Worm (Caenorhabditis elegans) whole organism, late embryonic: Measurements from ENCODE around the gene col-142.

ENCODE experiments used
- F13H6.1 ChIP-seq: sonication (generic microtip); optimal IDR thresholded peaks from 2 replicates; lab custom pipeline; 2016; ENCODE audit warnings: missing genetic modification characterization, missing compliant biosample characterization
- K02D7.2 ChIP-seq: sonication (generic microtip); optimal IDR thresholded peaks from 2 replicates; lab custom pipeline; 2017; ENCODE audit warnings: mild to moderate bottlenecking, missing genetic modification characterization, missing compliant biosample characterization
- T23F11.4 ChIP-seq: fragments of 200-800 bp; sonication (Bioruptor generic); optimal IDR thresholded peaks from 2 replicates; lab custom pipeline; 2018; ENCODE audit warnings: mild to moderate bottlenecking, missing genetic modification characterization, missing compliant biosample characterization
- ahr-1 ChIP-seq: sonication (generic microtip); optimal IDR thresholded peaks from 2 replicates; lab custom pipeline; 2016; ENCODE audit warnings: missing genetic modification characterization, missing compliant biosample characterization
- ama-1 ChIP-seq: fragments of 150-350 bp; optimal IDR thresholded peaks from 2 replicates; lab custom pipeline; 2014
- ceh-14 ChIP-seq: sonication (generic microtip); optimal IDR thresholded peaks from 2 replicates; lab custom pipeline; 2016; ENCODE audit warnings: missing genotype, missing genetic modification characterization, missing compliant biosample characterization
- ceh-18 ChIP-seq: sonication (generic microtip); optimal IDR thresholded peaks from 2 replicates; lab custom pipeline; 2016; ENCODE audit warnings: missing genetic modification characterization, missing compliant biosample characterization
- ceh-2 ChIP-seq: sonication (generic microtip); optimal IDR thresholded peaks from 2 replicates; lab custom pipeline; 2016; ENCODE audit warnings: missing genotype, missing genetic modification characterization, missing compliant biosample characterization
- ceh-22 ChIP-seq: sonication (generic microtip); optimal IDR thresholded peaks from 2 replicates; lab custom pipeline; 2017; ENCODE audit warnings: missing biosample characterization, missing genetic modification characterization
- ceh-24 ChIP-seq: sonication (generic microtip); optimal IDR thresholded peaks from 2 replicates; lab custom pipeline; 2016; ENCODE audit warnings: mild to moderate bottlenecking, missing genetic modification characterization, missing compliant biosample characterization
- ceh-30 ChIP-seq: fragments of 150-350 bp; optimal IDR thresholded peaks from 2 replicates; lab custom pipeline; 2014; ENCODE audit warnings: missing biosample characterization, missing genetic modification characterization
- ceh-31 ChIP-seq: sonication (generic microtip); optimal IDR thresholded peaks from 2 replicates; lab custom pipeline; 2016; ENCODE audit warnings: missing genetic modification characterization, missing compliant biosample characterization
- ceh-34 ChIP-seq: sonication (generic microtip); optimal IDR thresholded peaks from 2 replicates; lab custom pipeline; 2016; ENCODE audit warnings: mild to moderate bottlenecking, missing genetic modification characterization, missing compliant biosample characterization
- che-1 ChIP-seq: sonication (generic microtip); optimal IDR thresholded peaks from 2 replicates; lab custom pipeline; 2016; ENCODE audit warnings: mild to moderate bottlenecking, missing genetic modification characterization, missing compliant biosample characterization
- elt-2 ChIP-seq: sonication (generic microtip); optimal IDR thresholded peaks from 2 replicates; lab custom pipeline; 2016; ENCODE audit warnings: missing genetic modification reagents, missing genetic modification characterization, missing compliant biosample characterization
- eyg-1 ChIP-seq: sonication (generic microtip); optimal IDR thresholded peaks from 2 replicates; lab custom pipeline; 2016; ENCODE audit warnings: missing genotype, missing genetic modification characterization, missing compliant biosample characterization
- fax-1 ChIP-seq: sonication (generic microtip); optimal IDR thresholded peaks from 2 replicates; lab custom pipeline; 2016; ENCODE audit warnings: missing genotype, missing genetic modification characterization, missing compliant biosample characterization
- fkh-10 ChIP-seq: fragments of 150-350 bp; optimal IDR thresholded peaks from 2 replicates; lab custom pipeline; 2014; ENCODE audit warnings: missing biosample characterization, missing genetic modification reagents, missing genetic modification characterization
- fkh-6 ChIP-seq: sonication (generic microtip); optimal IDR thresholded peaks from 2 replicates; lab custom pipeline; 2016; ENCODE audit warnings: missing genetic modification characterization, missing compliant biosample characterization
- hlh-13 ChIP-seq: fragments of 200-800 bp; sonication (Bioruptor generic); optimal IDR thresholded peaks from 2 replicates; lab custom pipeline; 2018; ENCODE audit warnings: mild to moderate bottlenecking, missing genetic modification characterization, missing compliant biosample characterization
- hlh-8 ChIP-seq: sonication (generic microtip); optimal IDR thresholded peaks from 2 replicates; lab custom pipeline; 2016; ENCODE audit warnings: missing genotype, missing genetic modification characterization, missing compliant biosample characterization
- madf-2 ChIP-seq: sonication (generic microtip); optimal IDR thresholded peaks from 2 replicates; lab custom pipeline; 2017; ENCODE audit warnings: missing genetic modification characterization, missing compliant biosample characterization
- mec-3 ChIP-seq: sonication (generic microtip); optimal IDR thresholded peaks from 2 replicates; lab custom pipeline; 2016; ENCODE audit warnings: borderline replicate concordance, missing genetic modification characterization, missing compliant biosample characterization
- npax-4 ChIP-seq: sonication (generic microtip); optimal IDR thresholded peaks from 2 replicates; lab custom pipeline; 2016; ENCODE audit warnings: missing genetic modification characterization, missing compliant biosample characterization
- odd-2 ChIP-seq: sonication (generic microtip); optimal IDR thresholded peaks from 2 replicates; lab custom pipeline; 2017; ENCODE audit warnings: antibody characterized with exemption, mild to moderate bottlenecking, missing genetic modification characterization, missing compliant biosample characterization
- pag-3 ChIP-seq: sonication (generic microtip); optimal IDR thresholded peaks from 2 replicates; lab custom pipeline; 2016; ENCODE audit warnings: missing compliant biosample characterization, missing genetic modification characterization, borderline replicate concordance
- pha-4 ChIP-seq: fragments of 150-350 bp; optimal IDR thresholded peaks from 2 replicates; lab custom pipeline; 2018; ENCODE audit warnings: missing biosample characterization, missing genetic modification reagents, missing genetic modification characterization
- pros-1 ChIP-seq: fragments of 150-350 bp; optimal IDR thresholded peaks from 2 replicates; lab custom pipeline; 2014; ENCODE audit warnings: missing biosample characterization, missing genetic modification reagents, missing genetic modification characterization
- sdc-2 ChIP-seq: sonication (generic microtip); optimal IDR thresholded peaks from 2 replicates; lab custom pipeline; 2016; ENCODE audit warnings: missing genotype, missing genetic modification characterization, missing compliant biosample characterization
- sox-4 ChIP-seq: sonication (generic microtip); optimal IDR thresholded peaks from 2 replicates; lab custom pipeline; 2017; ENCODE audit warnings: mild to moderate bottlenecking, missing genetic modification characterization, inconsistent platforms, missing compliant biosample characterization
- syd-9 ChIP-seq: sonication (generic microtip); optimal IDR thresholded peaks from 2 replicates; lab custom pipeline; 2016; ENCODE audit warnings: mild to moderate bottlenecking, missing genetic modification characterization, moderate library complexity, missing compliant biosample characterization
- tbx-7 ChIP-seq: sonication (generic microtip); optimal IDR thresholded peaks from 2 replicates; lab custom pipeline; 2016; ENCODE audit warnings: missing genotype, missing genetic modification characterization, missing compliant biosample characterization
- ttx-3 ChIP-seq: sonication (generic microtip); optimal IDR thresholded peaks from 2 replicates; lab custom pipeline; 2016; ENCODE audit warnings: missing genetic modification reagents, missing genetic modification characterization, missing compliant biosample characterization
- unc-3 ChIP-seq, 2 experiments: fragments of 200-800 bp in 1 of 2; sonication (Bioruptor generic) in 1 of 2; sonication (generic microtip) in 1 of 2; conservative IDR thresholded peaks in 1 of 2; optimal IDR thresholded peaks in 1 of 2; 2 replicates each; pipeline versions ENCODE4 v1.3.6 to Lab custom; 2016 to 2022; ENCODE audit warnings: missing compliant biosample characterization in 2 of 2, missing genetic modification characterization in 2 of 2, missing genetic modification reagents in 1 of 2
- unc-42 ChIP-seq: sonication (generic microtip); optimal IDR thresholded peaks from 2 replicates; lab custom pipeline; 2016; ENCODE audit warnings: missing genotype, missing genetic modification characterization, missing compliant biosample characterization
- zip-5 ChIP-seq: sonication (generic microtip); optimal IDR thresholded peaks from 2 replicates; lab custom pipeline; 2016; ENCODE audit warnings: missing genetic modification characterization, missing compliant biosample characterization

Gene col-142

DNA sequence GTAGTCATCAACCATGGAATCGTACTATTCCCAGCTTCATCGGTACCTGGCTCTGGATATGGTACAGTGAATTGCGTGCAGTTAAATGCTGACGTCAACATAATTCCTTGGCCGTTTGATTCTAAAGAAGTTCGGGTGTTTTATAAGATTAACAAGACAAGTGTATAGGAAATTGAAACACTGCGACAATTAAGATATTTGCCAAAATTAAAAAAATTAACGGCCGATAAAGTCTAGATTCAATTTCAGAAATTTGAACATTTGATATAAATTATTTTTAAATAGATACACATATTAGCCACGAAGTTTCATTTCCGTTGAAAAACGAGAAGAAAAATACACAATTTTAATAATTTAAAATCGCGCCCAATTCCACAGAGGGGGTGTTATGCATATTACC, 24.6 kb upstream of the col-142 start, which contains the start of gene dmsr-12:
TSS of gene dmsr-12 (minus strand) at position 101 of the 400 bp plus-strand sequence.
- TF ChIP-seq odd-2 (no peak), zip-5 (tag; lab: Kevin White, UChicago) (no peak), mec-3 (tag; lab: Kevin White, UChicago) (no peak), ceh-2 (tag; lab: Kevin White, UChicago) (no peak), ahr-1 (no peak), unc-3 (GFP tag; conservative IDR thresholded peaks at IDR 0.05; lab: Robert Waterston, UW) (no peak), unc-3 (tag; optimal IDR thresholded peaks at IDR 0.05; lab: Kevin White, UChicago) (no peak), syd-9 (tag; lab: Kevin White, UChicago) (no peak), che-1 (tag; lab: Kevin White, UChicago) (no peak), tbx-7 (tag; lab: Kevin White, UChicago) (no peak), ceh-31 (tag; lab: Kevin White, UChicago) (no peak), madf-2 (tag; lab: Kevin White, UChicago) (no peak), F13H6.1 (tag; lab: Kevin White, UChicago) (no peak), pha-4 (no peak), npax-4 (tag; lab: Kevin White, UChicago) (no peak), sox-4 (tag; lab: Kevin White, UChicago) (no peak), fax-1 (tag; lab: Kevin White, UChicago) (no peak), ceh-30 (tag; lab: Kevin White, UChicago) (no peak), ceh-34 (tag; lab: Kevin White, UChicago) (no peak)
- TF ChIP-seq, all 69 proteins: peak for 0

DNA sequence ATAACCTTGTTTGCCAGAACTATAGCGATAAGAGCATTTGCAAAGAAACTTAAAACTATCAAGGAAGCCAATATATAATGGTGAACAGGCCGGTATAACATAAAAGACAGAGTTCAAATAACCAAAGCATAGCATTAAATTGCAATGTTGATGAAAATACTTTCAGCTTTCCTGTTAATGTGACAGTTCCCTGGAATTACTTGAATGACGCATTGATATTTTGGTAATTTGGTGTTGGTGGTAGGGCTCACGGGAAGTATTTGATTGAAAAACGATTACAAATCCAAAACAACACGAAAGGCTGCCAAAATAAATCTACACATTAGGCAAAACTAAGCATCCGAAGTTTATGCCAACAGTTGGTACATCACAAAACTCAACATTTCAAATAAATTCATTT, 22.0 kb upstream of the col-142 start, which contains the start of gene dmsr-16:
TSS of gene dmsr-16 (minus strand) at position 101 of the 400 bp plus-strand sequence.
- TF ChIP-seq fkh-6, result no peak
- TF ChIP-seq K02D7.2 (tag; lab: Kevin White, UChicago), result no peak
- no peak for TF ChIP-seq ceh-18 (tag; lab: Kevin White, UChicago)
- no peak for TF ChIP-seq ama-1 (lab: Kevin White, UChicago)
- TF ChIP-seq hlh-8, result no peak
- TF ChIP-seq ttx-3, result no peak
- no peak for TF ChIP-seq unc-42 (tag; lab: Kevin White, UChicago)
- TF ChIP-seq npax-4 (tag; lab: Kevin White, UChicago), result no peak
- TF ChIP-seq T23F11.4, result no peak
- no peak for TF ChIP-seq F13H6.1 (tag; lab: Kevin White, UChicago)
- no peak for TF ChIP-seq hlh-13 (GFP tag; lab: Kevin White, UChicago)
- TF ChIP-seq fkh-10 (GFP tag; lab: Kevin White, UChicago), result no peak
- TF ChIP-seq ceh-24 (tag; lab: Kevin White, UChicago), result no peak
- no peak for TF ChIP-seq sox-4 (tag; lab: Kevin White, UChicago)
- no peak for TF ChIP-seq eyg-1
- no peak for TF ChIP-seq ceh-14 (tag; lab: Kevin White, UChicago)
- TF ChIP-seq pros-1 (tag; lab: Kevin White, UChicago), result no peak
- no peak for TF ChIP-seq pag-3 (tag; lab: Kevin White, UChicago)
- TF ChIP-seq sdc-2 (tag; lab: Kevin White, UChicago), result no peak
- TF ChIP-seq, all 69 proteins: peak for 0

ce11 chrV:6810091-6810490, 20.9 kb upstream of the col-142 start:
- TF ChIP-seq elt-2 (tag; lab: Kevin White, UChicago) (peak; percentile 17), ceh-22 (tag; lab: Kevin White, UChicago) (no peak)

ce11 chrV:6811863-6812262, 19.1 kb upstream of the col-142 start:
- peak; percentile 53 for TF ChIP-seq elt-2 (tag; lab: Kevin White, UChicago)
- TF ChIP-seq zip-5 (tag; lab: Kevin White, UChicago), result no peak
- no peak for TF ChIP-seq unc-42 (tag; lab: Kevin White, UChicago)
- no peak for TF ChIP-seq ceh-30 (tag; lab: Kevin White, UChicago)
